Worm (Caenorhabditis elegans) whole organism, L3 larva: ENCODE measurements around the gene mboa-7.

Experiments used
- R02D3.7 ChIP-seq: fragments of 150-350 bp; optimal IDR thresholded peaks from 2 replicates; lab custom pipeline; 2014; ENCODE audit warnings: missing biosample characterization, missing genetic modification characterization
- ceh-16 ChIP-seq: sonication (generic microtip); optimal IDR thresholded peaks from 2 replicates; lab custom pipeline; 2017; ENCODE audit warnings: missing biosample characterization, missing genetic modification characterization
- fkh-2 ChIP-seq: fragments of 150-350 bp; optimal IDR thresholded peaks from 2 replicates; lab custom pipeline; 2014; ENCODE audit warnings: missing biosample characterization, missing genetic modification reagents, missing genetic modification characterization
- nhr-12 ChIP-seq: fragments of 150-350 bp; optimal IDR thresholded peaks from 2 replicates; lab custom pipeline; 2014; ENCODE audit warnings: missing biosample characterization, missing genetic modification characterization
- nhr-28 ChIP-seq: fragments of 150-350 bp; optimal IDR thresholded peaks from 2 replicates; lab custom pipeline; 2014; ENCODE audit warnings: missing biosample characterization, missing genetic modification characterization
- nhr-76 ChIP-seq: fragments of 150-350 bp; sonication (generic microtip); optimal IDR thresholded peaks from 5 replicates; lab custom pipeline; 2014; ENCODE audit warnings: missing biosample characterization, missing genetic modification characterization
- nhr-77 ChIP-seq: fragments of 150-350 bp; optimal IDR thresholded peaks from 2 replicates; lab custom pipeline; 2014; ENCODE audit warnings: missing biosample characterization, missing genetic modification characterization
- pha-4 ChIP-seq: fragments of 150-350 bp; optimal IDR thresholded peaks from 2 replicates; lab custom pipeline; 2014; ENCODE audit warnings: missing biosample characterization, missing genetic modification reagents, missing genetic modification characterization
- unc-62 ChIP-seq: fragments of 150-350 bp; sonication (generic microtip); optimal IDR thresholded peaks from 4 replicates; lab custom pipeline; 2014; ENCODE audit warnings: missing biosample characterization, missing genetic modification reagents, missing genetic modification characterization

DNA sequence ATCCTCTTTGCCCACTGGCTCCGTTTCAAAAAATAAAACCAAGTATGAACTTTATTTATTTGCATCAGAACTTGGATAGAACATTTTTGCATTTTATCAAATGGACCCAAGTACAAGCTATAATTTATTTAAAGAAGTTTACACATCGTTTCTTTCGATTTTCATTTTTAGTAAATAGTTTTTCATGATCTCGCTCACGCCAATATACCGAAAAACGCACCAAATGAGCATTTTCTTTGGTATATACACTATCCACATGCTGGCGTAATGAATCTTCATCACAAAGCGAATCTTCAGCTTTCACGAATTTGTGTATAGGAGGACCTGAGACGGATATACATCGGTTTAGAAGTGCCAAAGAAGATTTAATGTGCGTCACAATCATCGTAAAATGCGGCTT is 47.8 kb downstream of the mboa-7 start, which contains the start of gene C39B10.7:
- no peak for TF ChIP-seq R02D3.7 (tag; lab: Kevin White, UChicago)
- no peak for TF ChIP-seq nhr-76 (tag; lab: Kevin White, UChicago)
- no peak for TF ChIP-seq unc-62 (GFP tag; lab: Kevin White, UChicago)
- no peak for TF ChIP-seq fkh-2 (tag; lab: Kevin White, UChicago)
- TF ChIP-seq nhr-12 (tag; lab: Kevin White, UChicago), result no peak
- no peak for TF ChIP-seq nhr-77 (tag; lab: Kevin White, UChicago)
- no peak for TF ChIP-seq ceh-16
- TF ChIP-seq nhr-28 (tag; lab: Kevin White, UChicago), result no peak
- TF ChIP-seq pha-4, result no peak
